Fruit fly (Drosophila melanogaster): ENCODE results near the gene CG3706.

Gene CG3706

DNA sequence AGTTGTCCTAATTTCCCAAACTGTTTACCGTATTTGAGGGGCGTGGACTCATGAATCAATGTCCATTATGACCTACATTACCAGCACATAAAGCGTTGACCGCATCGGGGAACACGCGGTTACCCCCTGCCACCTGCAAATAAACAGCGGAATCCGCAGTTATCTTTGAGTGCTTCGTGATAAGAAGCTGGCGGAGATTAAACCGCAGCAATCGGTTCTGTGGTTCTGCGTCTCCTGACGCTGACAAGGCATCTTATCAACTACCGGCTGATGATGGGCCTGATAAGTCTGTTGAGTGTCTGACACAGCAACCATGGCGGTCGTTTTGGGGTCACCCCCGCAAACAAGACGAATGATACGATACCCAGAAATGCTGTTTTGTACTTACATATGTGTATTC is 13.9 kb upstream of the CG3706 start (continued):
- no peak for TF ChIP-seq ems (GFP tag; optimal IDR thresholded peaks at IDR 0.05)
- TF ChIP-seq CG14014 (GFP tag; IDR thresholded peaks at IDR 0.05) = no peak
- no peak for TF ChIP-seq pzg (GFP tag; optimal IDR thresholded peaks at IDR 0.05)
- no peak for TF ChIP-seq Usf (GFP tag; optimal IDR thresholded peaks at IDR 0.05)
- TF ChIP-seq CG2120 (GFP tag; optimal IDR thresholded peaks at IDR 0.05) = no peak
- TF ChIP-seq Poxn (GFP tag; IDR thresholded peaks at IDR 0.05) = no peak
- TF ChIP-seq Vsx1 (GFP tag; optimal IDR thresholded peaks at IDR 0.05) = no peak
- TF ChIP-seq ftz-f1 (GFP tag; optimal IDR thresholded peaks at IDR 0.05) = no peak
- TF ChIP-seq GATAe (GFP tag; conservative IDR thresholded peaks at IDR 0.05) = peak; percentile 87
- TF ChIP-seq CG12942 (GFP tag; optimal IDR thresholded peaks at IDR 0.05) = no peak
- no peak for TF ChIP-seq aop (GFP tag; IDR thresholded peaks at IDR 0.05)
- no peak for TF ChIP-seq NK7.1 (GFP tag; optimal IDR thresholded peaks at IDR 0.05)
- no peak for TF ChIP-seq CG34422 (GFP tag; IDR thresholded peaks at IDR 0.05)
- TF ChIP-seq abd-A (tag; optimal IDR thresholded peaks at IDR 0.05) = peak; percentile 15
- TF ChIP-seq CG2129 (GFP tag; IDR thresholded peaks at IDR 0.05; ENCODE audit: partially characterized antibody) = no peak
- TF ChIP-seq sd (tag; optimal IDR thresholded peaks at IDR 0.05) = peak; percentile 84
- peak; percentile 36 for TF ChIP-seq CG10543 (GFP tag; optimal IDR thresholded peaks at IDR 0.05)
- TF ChIP-seq grn (GFP tag; optimal IDR thresholded peaks at IDR 0.05) = peak; percentile 98
- no peak for TF ChIP-seq sna (GFP tag; IDR thresholded peaks at IDR 0.05; ENCODE audit: partially characterized antibody)
- no peak for TF ChIP-seq Gug (GFP tag; IDR thresholded peaks at IDR 0.05)
- no peak for TF ChIP-seq chn (GFP tag; optimal IDR thresholded peaks at IDR 0.05)
- no peak for TF ChIP-seq CG1602 (GFP tag; optimal IDR thresholded peaks at IDR 0.05)
- TF ChIP-seq CG4820 (GFP tag; optimal IDR thresholded peaks at IDR 0.05) = no peak
- TF ChIP-seq Ets65A (GFP tag) = no peak
- TF ChIP-seq ranshi (GFP tag; IDR thresholded peaks at IDR 0.05) = no peak
- TF ChIP-seq lov (optimal IDR thresholded peaks at IDR 0.05) = no peak
- TF ChIP-seq lov (GFP tag; IDR thresholded peaks at IDR 0.05) = no peak
- TF ChIP-seq maf-S (GFP tag; optimal IDR thresholded peaks at IDR 0.05) = no peak
- no peak for TF ChIP-seq CG8359 (GFP tag; optimal IDR thresholded peaks at IDR 0.05; ENCODE audit: borderline replicate concordance)
- no peak for TF ChIP-seq MTF-1 (GFP tag; optimal IDR thresholded peaks at IDR 0.05; ENCODE audit: borderline replicate concordance)
- TF ChIP-seq tin (GFP tag; optimal IDR thresholded peaks at IDR 0.05) = no peak
- 0 out of 3 replicates have a peak, but pooled peaks have one; percentile 19 for TF ChIP-seq z (GFP tag; IDR thresholded peaks at IDR 0.05)
- no peak for TF ChIP-seq CG1603 (tag; optimal IDR thresholded peaks at IDR 0.05)
- TF ChIP-seq NfI (GFP tag; optimal IDR thresholded peaks at IDR 0.05) = no peak
- no peak for TF ChIP-seq CG7745 (tag; optimal IDR thresholded peaks at IDR 0.05)
- TF ChIP-seq gcm2 (GFP tag; optimal IDR thresholded peaks at IDR 0.05) = no peak
- TF ChIP-seq CG7987 (GFP tag; optimal IDR thresholded peaks at IDR 0.05) = peak; percentile 82
- TF ChIP-seq Deaf1 (tag; optimal IDR thresholded peaks at IDR 0.05) = peak; percentile 9
- no peak for TF ChIP-seq CG12071 (GFP tag; optimal IDR thresholded peaks at IDR 0.05)
- no peak for TF ChIP-seq CG3065 (GFP tag; optimal IDR thresholded peaks at IDR 0.05)
- TF ChIP-seq vfl (GFP tag; optimal IDR thresholded peaks at IDR 0.05) = no peak
- TF ChIP-seq Asciz (GFP tag; optimal IDR thresholded peaks at IDR 0.05) = no peak
- no peak for TF ChIP-seq pan (optimal IDR thresholded peaks at IDR 0.05)
- TF ChIP-seq pan (GFP tag; optimal IDR thresholded peaks at IDR 0.05 in 1 of 2, IDR thresholded peaks at IDR 0.05 in 1 of 2) = no peak
- no peak for TF ChIP-seq en (GFP tag; optimal IDR thresholded peaks at IDR 0.05)
- TF ChIP-seq emc (GFP tag; optimal IDR thresholded peaks at IDR 0.05) = no peak
- no peak for TF ChIP-seq CG14667 (GFP tag; IDR thresholded peaks at IDR 0.05)
- TF ChIP-seq CG10959 (GFP tag; IDR thresholded peaks at IDR 0.05) = no peak
- TF ChIP-seq gcm (GFP tag; optimal IDR thresholded peaks at IDR 0.05) = no peak
- TF ChIP-seq NFAT (GFP tag; IDR thresholded peaks at IDR 0.05) = no peak
- TF ChIP-seq hth (optimal IDR thresholded peaks at IDR 0.05) = no peak
- no peak for TF ChIP-seq CG1792 (GFP tag; optimal IDR thresholded peaks at IDR 0.05)
- no peak for TF ChIP-seq scrt (GFP tag; optimal IDR thresholded peaks at IDR 0.05)

Data from whole organism, embryonic.